Fruit fly (Drosophila melanogaster) whole organism, prepupa: Measurements from ENCODE around the gene PNUTS.

Source experiments
- CG10631 ChIP-seq: fragments of 200-800 bp; sonication (Bioruptor generic); optimal IDR thresholded peaks from 2 replicates; lab custom pipeline; 2016; ENCODE audit warnings: missing biosample characterization, missing genetic modification characterization
- CG10669 ChIP-seq: fragments of 200-800 bp; sonication (Bioruptor generic); optimal IDR thresholded peaks from 3 replicates; lab custom pipeline; 2018; ENCODE audit warnings: missing biosample characterization, mild to moderate bottlenecking, missing genetic modification characterization, moderate library complexity
- CG11902 ChIP-seq: fragments of 200-800 bp; sonication (Bioruptor generic); optimal IDR thresholded peaks from 3 replicates; lab custom pipeline; 2016; ENCODE audit warnings: missing biosample characterization, missing genetic modification characterization
- CG15336 ChIP-seq: fragments of 200-800 bp; sonication (Bioruptor generic); IDR thresholded peaks from 2 replicates; pipeline ENCODE4 v1.3.6; 2022; ENCODE audit warnings: missing biosample characterization, missing genetic modification characterization
- CG1621 ChIP-seq: fragments of 200-800 bp; sonication (Bioruptor generic); optimal IDR thresholded peaks from 3 replicates; lab custom pipeline; 2018; ENCODE audit warnings: missing biosample characterization, mild to moderate bottlenecking, missing genetic modification characterization
- CG16779 ChIP-seq: fragments of 200-800 bp; sonication (Bioruptor generic); optimal IDR thresholded peaks from 3 replicates; lab custom pipeline; 2017; ENCODE audit warnings: missing biosample characterization, mild to moderate bottlenecking, missing genetic modification characterization
- CG31627 ChIP-seq: fragments of 200-800 bp; sonication (Bioruptor generic); optimal IDR thresholded peaks from 3 replicates; lab custom pipeline; 2016; ENCODE audit warnings: missing biosample characterization, missing genetic modification characterization
- CG34406 ChIP-seq: fragments of 200-800 bp; sonication (Bioruptor generic); optimal IDR thresholded peaks from 3 replicates; lab custom pipeline; 2016; ENCODE audit warnings: missing biosample characterization, missing genetic modification characterization
- CG4318 ChIP-seq: fragments of 200-800 bp; sonication (Bioruptor generic); optimal IDR thresholded peaks from 3 replicates; lab custom pipeline; 2017; ENCODE audit warnings: missing biosample characterization, mild to moderate bottlenecking, missing genetic modification characterization
- CG6163 ChIP-seq: fragments of 200-800 bp; sonication (Bioruptor generic); IDR thresholded peaks from 3 replicates; pipeline ENCODE4 v1.3.6; 2022; ENCODE audit warnings: missing biosample characterization, missing genetic modification characterization
- CG6792 ChIP-seq: fragments of 200-800 bp; sonication (Bioruptor generic); optimal IDR thresholded peaks from 3 replicates; lab custom pipeline; 2016; ENCODE audit warnings: missing biosample characterization, missing genetic modification characterization
- CG6808 ChIP-seq: fragments of 200-800 bp; sonication (Bioruptor generic); optimal IDR thresholded peaks from 3 replicates; lab custom pipeline; 2017; ENCODE audit warnings: missing biosample characterization, missing genetic modification characterization, mild to moderate bottlenecking, moderate library complexity, missing genetic modification reagents
- CG6854 ChIP-seq: fragments of 200-800 bp; sonication (Bioruptor generic); optimal IDR thresholded peaks from 2 replicates; lab custom pipeline; 2017; ENCODE audit warnings: missing biosample characterization, mild to moderate bottlenecking, missing genetic modification characterization
- CG7368 ChIP-seq: fragments of 200-800 bp; sonication (Bioruptor generic); optimal IDR thresholded peaks from 3 replicates; lab custom pipeline; 2016; ENCODE audit warnings: missing biosample characterization, missing genetic modification characterization
- CG8119 ChIP-seq: fragments of 200-800 bp; sonication (Bioruptor generic); IDR thresholded peaks from 3 replicates; pipeline ENCODE4 v1.3.6; 2022; ENCODE audit warnings: missing biosample characterization, missing genetic modification characterization
- CG8319 ChIP-seq: fragments of 200-800 bp; sonication (Bioruptor generic); optimal IDR thresholded peaks from 3 replicates; lab custom pipeline; 2016; ENCODE audit warnings: missing biosample characterization, missing genetic modification characterization
- CG8632 ChIP-seq: fragments of 200-800 bp; sonication (Bioruptor generic); optimal IDR thresholded peaks from 3 replicates; lab custom pipeline; 2016; ENCODE audit warnings: missing biosample characterization, missing genetic modification characterization
- CG9139 ChIP-seq: fragments of 200-800 bp; sonication (Bioruptor generic); optimal IDR thresholded peaks from 3 replicates; lab custom pipeline; 2017; ENCODE audit warnings: missing biosample characterization, mild to moderate bottlenecking, missing genetic modification characterization
- Eip75B ChIP-seq: fragments of 200-800 bp; sonication (Bioruptor generic); optimal IDR thresholded peaks from 3 replicates; lab custom pipeline; 2016; ENCODE audit warnings: missing biosample characterization, missing genetic modification characterization
- Eip78C ChIP-seq: fragments of 200-800 bp; sonication (Bioruptor generic); peaks from one replicate; lab custom pipeline; 2016; ENCODE audit warnings: missing biosample characterization, missing genetic modification characterization
- Eip93F ChIP-seq: fragments of 200-800 bp; sonication (Bioruptor generic); optimal IDR thresholded peaks from 2 replicates; lab custom pipeline; 2016; ENCODE audit warnings: missing biosample characterization, mild to moderate bottlenecking, missing genetic modification characterization
- Ets21C ChIP-seq: fragments of 200-800 bp; sonication (Bioruptor generic); optimal IDR thresholded peaks from 3 replicates; lab custom pipeline; 2016; ENCODE audit warnings: missing biosample characterization, missing genetic modification characterization
- Ets96B ChIP-seq: fragments of 200-800 bp; optimal IDR thresholded peaks from 2 replicates; lab custom pipeline; 2019; ENCODE audit warnings: missing biosample characterization, mild to moderate bottlenecking, missing genetic modification characterization, moderate library complexity
- Hr39 ChIP-seq: fragments of 200-800 bp; sonication (Bioruptor generic); optimal IDR thresholded peaks from 2 replicates; lab custom pipeline; 2016; ENCODE audit warnings: missing biosample characterization, missing genetic modification characterization
- Hr4 ChIP-seq: fragments of 200-800 bp; sonication (Bioruptor generic); optimal IDR thresholded peaks from 3 replicates; lab custom pipeline; 2016; ENCODE audit warnings: missing biosample characterization, missing genetic modification characterization
- Lpt ChIP-seq: fragments of 200-800 bp; sonication (Bioruptor generic); optimal IDR thresholded peaks from 3 replicates; lab custom pipeline; 2016; ENCODE audit warnings: missing biosample characterization, missing genetic modification characterization
- Met ChIP-seq: fragments of 200-800 bp; sonication (Bioruptor generic); optimal IDR thresholded peaks from 3 replicates; lab custom pipeline; 2016; ENCODE audit warnings: missing biosample characterization, missing genetic modification characterization
- OdsH ChIP-seq: fragments of 200-800 bp; sonication (Bioruptor generic); optimal IDR thresholded peaks from 3 replicates; lab custom pipeline; 2016; ENCODE audit warnings: missing biosample characterization, missing genetic modification characterization
- Smox ChIP-seq: fragments of 200-800 bp; sonication (Bioruptor generic); optimal IDR thresholded peaks from 3 replicates; lab custom pipeline; 2016; ENCODE audit warnings: missing biosample characterization, missing genetic modification characterization
- Sox14 ChIP-seq: fragments of 200-800 bp; sonication (Bioruptor generic); optimal IDR thresholded peaks from 3 replicates; lab custom pipeline; 2016; ENCODE audit warnings: missing biosample characterization, missing genetic modification characterization
- achi ChIP-seq: fragments of 200-800 bp; sonication (Bioruptor generic); optimal IDR thresholded peaks from 3 replicates; lab custom pipeline; 2016; ENCODE audit warnings: missing biosample characterization, missing genetic modification characterization
- acj6 ChIP-seq: fragments of 200-800 bp; sonication (Bioruptor generic); optimal IDR thresholded peaks from 3 replicates; lab custom pipeline; 2016; ENCODE audit warnings: missing biosample characterization, missing genetic modification characterization
- cyc ChIP-seq: fragments of 200-800 bp; sonication (Bioruptor generic); optimal IDR thresholded peaks from 3 replicates; lab custom pipeline; 2016; ENCODE audit warnings: missing biosample characterization, missing genetic modification characterization
- dac ChIP-seq: fragments of 200-800 bp; sonication (Bioruptor generic); optimal IDR thresholded peaks from 2 replicates; lab custom pipeline; 2017; ENCODE audit warnings: missing biosample characterization, mild to moderate bottlenecking, missing genetic modification characterization
- eg ChIP-seq: fragments of 200-800 bp; sonication (Bioruptor generic); IDR thresholded peaks from 3 replicates; pipeline ENCODE4 v1.3.6; 2022; ENCODE audit warnings: missing biosample characterization, missing genetic modification characterization
- esn ChIP-seq: fragments of 200-800 bp; sonication (Bioruptor generic); optimal IDR thresholded peaks from 2 replicates; lab custom pipeline; 2016; ENCODE audit warnings: missing biosample characterization, mild to moderate bottlenecking, missing genetic modification characterization, moderate library complexity
- fd59A ChIP-seq: fragments of 200-800 bp; sonication (Bioruptor generic); optimal IDR thresholded peaks from 2 replicates; lab custom pipeline; 2017; ENCODE audit warnings: missing biosample characterization, mild to moderate bottlenecking, missing genetic modification characterization, missing genetic modification reagents
- fd85E ChIP-seq: fragments of 200-800 bp; sonication (Bioruptor generic); optimal IDR thresholded peaks from 3 replicates; lab custom pipeline; 2016; ENCODE audit warnings: missing biosample characterization, missing genetic modification characterization
- lz ChIP-seq: fragments of 200-800 bp; sonication (Bioruptor generic); optimal IDR thresholded peaks from 3 replicates; lab custom pipeline; 2016; ENCODE audit warnings: missing biosample characterization, missing genetic modification characterization
- net ChIP-seq: fragments of 200-800 bp; sonication (Bioruptor generic); optimal IDR thresholded peaks from 3 replicates; lab custom pipeline; 2016; ENCODE audit warnings: missing biosample characterization, missing genetic modification characterization
- pdm3 ChIP-seq: fragments of 200-800 bp; sonication (Bioruptor generic); optimal IDR thresholded peaks from 3 replicates; lab custom pipeline; 2016; ENCODE audit warnings: missing biosample characterization, missing genetic modification characterization
- salr ChIP-seq, 2 experiments: fragments of 200-800 bp; sonication (Bioruptor generic); optimal IDR thresholded peaks; 3 replicates each; lab custom pipeline; 2016 to 2018; ENCODE audit warnings: missing biosample characterization in 2 of 2, missing genetic modification characterization in 2 of 2, mild to moderate bottlenecking in 1 of 2
- spab ChIP-seq: fragments of 200-800 bp; sonication (Bioruptor generic); optimal IDR thresholded peaks from 2 replicates; lab custom pipeline; 2017; ENCODE audit warnings: missing biosample characterization, mild to moderate bottlenecking, missing genetic modification characterization, missing genetic modification reagents
- ss ChIP-seq, 2 experiments: fragments of 200-800 bp; sonication (Bioruptor generic); optimal IDR thresholded peaks; 2 replicates in 1 of 2; 3 replicates in 1 of 2; lab custom pipeline; 2017 to 2018; ENCODE audit warnings: mild to moderate bottlenecking in 2 of 2, missing biosample characterization in 2 of 2, missing genetic modification characterization in 2 of 2, moderate library complexity in 1 of 2
- svp ChIP-seq: fragments of 200-800 bp; sonication (Bioruptor generic); peaks from one replicate; lab custom pipeline; 2016; ENCODE audit warnings: missing biosample characterization, missing genetic modification characterization
- topi ChIP-seq: fragments of 200-800 bp; sonication (Bioruptor generic); optimal IDR thresholded peaks from 3 replicates; lab custom pipeline; 2016; ENCODE audit warnings: missing biosample characterization, missing genetic modification characterization
- vri ChIP-seq: fragments of 200-800 bp; sonication (Bioruptor generic); optimal IDR thresholded peaks from 3 replicates; lab custom pipeline; 2016; ENCODE audit warnings: missing biosample characterization, mild to moderate bottlenecking, missing genetic modification characterization

PNUTS gene

dm6 chr2L:865851-866250, 4.4 kb upstream of the PNUTS start (continued):
- TF ChIP-seq acj6 (GFP tag; lab: Kevin White, UChicago) (peak; percentile 98), Eip78C (GFP tag; lab: Kevin White, UChicago) (peak; percentile 99), Hr4 (GFP tag; lab: Kevin White, UChicago) (peak; percentile 98), svp (GFP tag; lab: Kevin White, UChicago) (peak; percentile 100), Smox (GFP tag; lab: Kevin White, UChicago) (peak; percentile 96), CG8119 (GFP tag; lab: Robert Waterston, UW) (peak; percentile 98), Ets21C (GFP tag; lab: Kevin White, UChicago) (peak; percentile 94), CG9139 (GFP tag; lab: Kevin White, UChicago) (peak; percentile 88), pdm3 (GFP tag; lab: Kevin White, UChicago) (peak; percentile 98), spab (peak; percentile 93), achi (GFP tag; lab: Kevin White, UChicago) (peak; percentile 97), esn (peak; percentile 98), cyc (GFP tag; lab: Kevin White, UChicago) (peak; percentile 97), CG8632 (peak; percentile 96), CG16779 (tag; lab: Kevin White, UChicago) (peak; percentile 93), CG4318 (GFP tag; lab: Kevin White, UChicago) (peak; percentile 95), fd59A (GFP tag; lab: Kevin White, UChicago) (peak; percentile 92), CG6792 (GFP tag; lab: Kevin White, UChicago) (peak; percentile 98), Eip75B (peak; percentile 98), Eip93F (GFP tag; lab: Kevin White, UChicago) (peak; percentile 93), CG34406 (GFP tag; lab: Kevin White, UChicago) (peak; percentile 97), eg (GFP tag; lab: Robert Waterston, UW) (peak; percentile 98), CG10631 (GFP tag; lab: Kevin White, UChicago) (peak; percentile 97), CG7368 (GFP tag; lab: Kevin White, UChicago) (peak; percentile 94), fd85E (GFP tag; lab: Kevin White, UChicago) (peak; percentile 90), CG31627 (peak; percentile 98), CG10669 (peak; percentile 93), Hr39 (GFP tag; lab: Kevin White, UChicago) (peak; percentile 97), lz (GFP tag; lab: Kevin White, UChicago) (peak; percentile 98), net (GFP tag; lab: Kevin White, UChicago) (peak; percentile 98), CG8319 (GFP tag; lab: Kevin White, UChicago) (peak; percentile 97), salr (GFP tag; optimal IDR thresholded peaks at IDR 0.05; lab: Kevin White, UChicago) (peak; percentile 93 to 95), CG11902 (peak; percentile 97), CG6808 (GFP tag; lab: Kevin White, UChicago) (peak; percentile 92), CG6854 (GFP tag; lab: Kevin White, UChicago) (peak; percentile 88), CG15336 (GFP tag; lab: Robert Waterston, UW) (peak; percentile 98)

dm6 chr2L:866950-867744, 3.1 kb upstream of the PNUTS start:
- TF ChIP-seq CG6792 (GFP tag; lab: Kevin White, UChicago) (peak; percentile 93), CG8119 (GFP tag; lab: Robert Waterston, UW) (peak; percentile 97), spab (peak; percentile 78), CG6808 (GFP tag; lab: Kevin White, UChicago) (peak; percentile 84), Ets21C (GFP tag; lab: Kevin White, UChicago) (peak; percentile 94), Eip78C (GFP tag; lab: Kevin White, UChicago) (peak; percentile 98), topi (GFP tag; lab: Kevin White, UChicago) (peak; percentile 96), Sox14 (GFP tag; lab: Kevin White, UChicago) (peak; percentile 96), lz (GFP tag; lab: Kevin White, UChicago) (peak; percentile 96), vri (GFP tag; lab: Kevin White, UChicago) (peak; percentile 94), dac (GFP tag; lab: Kevin White, UChicago) (peak; percentile 79), CG6163 (GFP tag; lab: Robert Waterston, UW) (peak; percentile 97), pdm3 (GFP tag; lab: Kevin White, UChicago) (peak; percentile 95), Ets96B (tag; lab: Kevin White, UChicago) (peak; percentile 87), CG10631 (GFP tag; lab: Kevin White, UChicago) (peak; percentile 93), Hr4 (GFP tag; lab: Kevin White, UChicago) (peak; percentile 96), OdsH (GFP tag; lab: Kevin White, UChicago) (peak; percentile 93), Met (peak; percentile 95), CG31627 (peak; percentile 97), ss (GFP tag; optimal IDR thresholded peaks at IDR 0.05; lab: Kevin White, UChicago) (peak; percentile 64 to 88), CG34406 (GFP tag; lab: Kevin White, UChicago) (peak; percentile 91), salr (GFP tag; optimal IDR thresholded peaks at IDR 0.05; lab: Kevin White, UChicago) (peak; percentile 85 to 87), Smox (GFP tag; lab: Kevin White, UChicago) (peak; percentile 95), CG4318 (GFP tag; lab: Kevin White, UChicago) (peak; percentile 92), CG1621 (tag; lab: Kevin White, UChicago) (peak; percentile 84), Lpt (GFP tag; lab: Kevin White, UChicago) (peak; percentile 79)
